Fruit fly (Drosophila melanogaster) whole organism, embryonic: ENCODE data around the gene sqh.

Source experiments
- Atf6 ChIP-seq: fragments of 200-800 bp; sonication (Bioruptor generic); IDR thresholded peaks from 2 replicates; pipeline ENCODE4 v1.3.6; 2022; ENCODE audit warnings: missing biosample characterization, missing genetic modification characterization
- Awh ChIP-seq: fragments of 200-800 bp; sonication (Bioruptor generic); IDR thresholded peaks from 2 replicates; pipeline ENCODE4, ENCODE4 v1.3.6; 2022; ENCODE audit warnings: missing biosample characterization, missing genetic modification characterization
- B-H2 ChIP-seq: fragments of 200-800 bp; sonication (Bioruptor generic); optimal IDR thresholded peaks from 2 replicates; lab custom pipeline; 2018; ENCODE audit warnings: missing biosample characterization, mild to moderate bottlenecking, missing genetic modification characterization
- CG12071 ChIP-seq: fragments of 200-800 bp; sonication (Bioruptor generic); optimal IDR thresholded peaks from 3 replicates; lab custom pipeline; 2018; ENCODE audit warnings: missing biosample characterization, mild to moderate bottlenecking, missing genetic modification characterization
- CG12236 ChIP-seq: fragments of 200-800 bp; sonication (Bioruptor generic); optimal IDR thresholded peaks from 2 replicates; lab custom pipeline; 2016; ENCODE audit warnings: missing biosample characterization, missing genetic modification characterization
- CG14441 ChIP-seq: fragments of 200-800 bp; sonication (Bioruptor generic); IDR thresholded peaks from 2 replicates; pipeline ENCODE4 v1.3.6; 2022; ENCODE audit warnings: missing biosample characterization, missing genetic modification characterization
- CG14860 ChIP-seq: fragments of 200-800 bp; sonication (Bioruptor generic); IDR thresholded peaks from 3 replicates; pipeline ENCODE4 v1.3.6; 2022; ENCODE audit warnings: missing biosample characterization, missing genetic modification characterization; ENCODE audit not compliant: partially characterized antibody
- CG15073 ChIP-seq: fragments of 200-800 bp; sonication (Bioruptor generic); optimal IDR thresholded peaks from 2 replicates; lab custom pipeline; 2016; ENCODE audit warnings: missing biosample characterization, missing genetic modification characterization
- CG15514 ChIP-seq: fragments of 200-800 bp; sonication (Bioruptor generic); optimal IDR thresholded peaks from 3 replicates; lab custom pipeline; 2017; ENCODE audit warnings: missing biosample characterization, missing genetic modification characterization, mild to moderate bottlenecking, moderate library complexity, missing genetic modification reagents
- CG16779 ChIP-seq: fragments of 200-800 bp; sonication (Bioruptor generic); IDR thresholded peaks from 2 replicates; pipeline ENCODE4 v1.3.6; 2022; ENCODE audit warnings: missing biosample characterization, missing genetic modification characterization
- CG17612 ChIP-seq: fragments of 200-800 bp; sonication (Bioruptor generic); IDR thresholded peaks from 2 replicates; pipeline ENCODE4 v1.3.6; 2022; ENCODE audit warnings: missing biosample characterization, missing genetic modification characterization
- CG18764 ChIP-seq: fragments of 200-800 bp; sonication (Bioruptor generic); optimal IDR thresholded peaks from 3 replicates; lab custom pipeline; 2016; ENCODE audit warnings: missing biosample characterization, missing genetic modification characterization
- CG2120 ChIP-seq: fragments of 200-800 bp; sonication (Bioruptor generic); optimal IDR thresholded peaks from 3 replicates; lab custom pipeline; 2016; ENCODE audit warnings: missing biosample characterization, missing genetic modification characterization
- CG3065 ChIP-seq: fragments of 200-800 bp; sonication (Bioruptor generic); optimal IDR thresholded peaks from 2 replicates; lab custom pipeline; 2016; ENCODE audit warnings: missing biosample characterization, missing genetic modification characterization
- CG32532 ChIP-seq: fragments of 200-800 bp; sonication (Bioruptor generic); IDR thresholded peaks from 2 replicates; pipeline ENCODE4 v1.3.6; 2022; ENCODE audit warnings: missing biosample characterization, missing genetic modification characterization
- CG4820 ChIP-seq: fragments of 200-800 bp; sonication (Bioruptor generic); optimal IDR thresholded peaks from 3 replicates; lab custom pipeline; 2016; ENCODE audit warnings: missing biosample characterization, missing genetic modification characterization
- CkIIα-i1 ChIP-seq: fragments of 200-800 bp; sonication (Bioruptor generic); IDR thresholded peaks from 2 replicates; pipeline ENCODE4 v1.3.6; 2022; ENCODE audit warnings: missing biosample characterization, missing genetic modification characterization
- D19B ChIP-seq: fragments of 200-800 bp; sonication (Bioruptor generic); optimal IDR thresholded peaks from 2 replicates; lab custom pipeline; 2017; ENCODE audit warnings: missing biosample characterization, mild to moderate bottlenecking, missing genetic modification characterization
- Dbx ChIP-seq: fragments of 200-800 bp; sonication (Bioruptor generic); IDR thresholded peaks from 3 replicates; pipeline ENCODE4 v1.3.6; 2022; ENCODE audit warnings: missing biosample characterization, missing genetic modification characterization
- E2f2 ChIP-seq: fragments of 200-800 bp; sonication (Bioruptor generic); IDR thresholded peaks from 2 replicates; pipeline ENCODE4 v1.3.6; 2022; ENCODE audit warnings: missing biosample characterization, missing genetic modification characterization
- Ets65A ChIP-seq: fragments of 200-800 bp; sonication (Bioruptor generic); peaks from one replicate; lab custom pipeline; 2016; ENCODE audit warnings: missing biosample characterization, missing genetic modification characterization
- Fer3 ChIP-seq: fragments of 200-800 bp; sonication (Bioruptor generic); optimal IDR thresholded peaks from 2 replicates; lab custom pipeline; 2018; ENCODE audit warnings: missing biosample characterization, mild to moderate bottlenecking, missing genetic modification characterization, moderate library complexity
- Gsc ChIP-seq: fragments of 200-800 bp; sonication (Bioruptor generic); IDR thresholded peaks from 2 replicates; pipeline ENCODE4 v1.3.6; 2022; ENCODE audit warnings: missing biosample characterization, missing genetic modification characterization
- HmgD ChIP-seq: fragments of 200-800 bp; sonication (Bioruptor generic); optimal IDR thresholded peaks from 3 replicates; lab custom pipeline; 2016; ENCODE audit warnings: missing biosample characterization, missing genetic modification characterization
- MBD-R2 ChIP-seq: fragments of 200-800 bp; sonication (Bioruptor generic); IDR thresholded peaks from 2 replicates; pipeline ENCODE4 v1.3.6; 2022; ENCODE audit warnings: missing biosample characterization, missing genetic modification characterization
- Meics ChIP-seq: fragments of 200-800 bp; sonication (Bioruptor generic); optimal IDR thresholded peaks from 2 replicates; lab custom pipeline; 2017; ENCODE audit warnings: missing biosample characterization, mild to moderate bottlenecking, missing genetic modification characterization
- NC2β ChIP-seq: fragments of 200-800 bp; sonication (Bioruptor generic); optimal IDR thresholded peaks from 2 replicates; lab custom pipeline; 2016; ENCODE audit warnings: missing biosample characterization, missing genetic modification characterization
- Neu2 ChIP-seq: fragments of 200-800 bp; sonication (Bioruptor generic); optimal IDR thresholded peaks from 3 replicates; lab custom pipeline; 2016; ENCODE audit warnings: missing biosample characterization, missing genetic modification characterization, borderline replicate concordance
- Nf-YA ChIP-seq: fragments of 200-800 bp; sonication (Bioruptor generic); IDR thresholded peaks from 2 replicates; pipeline ENCODE4 v1.3.6; 2022; ENCODE audit warnings: missing biosample characterization, missing genetic modification characterization
- NfI ChIP-seq: fragments of 200-800 bp; sonication (Bioruptor generic); optimal IDR thresholded peaks from 3 replicates; lab custom pipeline; 2018; ENCODE audit warnings: missing biosample characterization, mild to moderate bottlenecking, missing genetic modification characterization, moderate library complexity
- Vsx1 ChIP-seq: fragments of 200-800 bp; sonication (Bioruptor generic); optimal IDR thresholded peaks from 2 replicates; lab custom pipeline; 2017; ENCODE audit warnings: missing biosample characterization, mild to moderate bottlenecking, missing genetic modification characterization, missing genetic modification reagents
- amos ChIP-seq: fragments of 200-800 bp; sonication (Bioruptor generic); IDR thresholded peaks from 2 replicates; pipeline ENCODE4 v1.3.6; 2022; ENCODE audit warnings: missing biosample characterization, missing genetic modification characterization; ENCODE audit not compliant: partially characterized antibody
- ap ChIP-seq: fragments of 200-800 bp; sonication (Bioruptor generic); IDR thresholded peaks from 2 replicates; pipeline ENCODE4 v1.3.6; 2022; ENCODE audit warnings: missing biosample characterization, missing genetic modification characterization
- btn ChIP-seq: fragments of 200-800 bp; sonication (Bioruptor generic); optimal IDR thresholded peaks from 2 replicates; lab custom pipeline; 2016; ENCODE audit warnings: missing biosample characterization, missing genetic modification characterization
- cas ChIP-seq: fragments of 200-800 bp; sonication (Bioruptor generic); IDR thresholded peaks from 2 replicates; pipeline ENCODE4 v1.3.6; 2022; ENCODE audit warnings: missing biosample characterization, missing genetic modification characterization
- cwo ChIP-seq: fragments of 200-800 bp; sonication (Bioruptor generic); optimal IDR thresholded peaks from 3 replicates; lab custom pipeline; 2017; ENCODE audit warnings: missing biosample characterization, missing genetic modification characterization, mild to moderate bottlenecking, moderate library complexity, missing genetic modification reagents
- danr ChIP-seq: fragments of 200-800 bp; sonication (Bioruptor generic); IDR thresholded peaks from 2 replicates; pipeline ENCODE4 v1.3.6; 2022; ENCODE audit warnings: missing biosample characterization, missing genetic modification characterization
- dati ChIP-seq: fragments of 200-800 bp; sonication (Bioruptor generic); IDR thresholded peaks from 2 replicates; pipeline ENCODE4 v1.3.6; 2022; ENCODE audit warnings: missing biosample characterization, missing genetic modification characterization
- dimm ChIP-seq: fragments of 200-800 bp; sonication (Bioruptor generic); IDR thresholded peaks from 2 replicates; pipeline ENCODE4 v1.3.6; 2022; ENCODE audit warnings: missing biosample characterization, missing genetic modification characterization
- gce ChIP-seq: fragments of 200-800 bp; sonication (Bioruptor generic); IDR thresholded peaks from 3 replicates; pipeline ENCODE4 v1.3.6; 2022; ENCODE audit warnings: missing biosample characterization, missing genetic modification characterization
- gcm ChIP-seq: fragments of 200-800 bp; sonication (Bioruptor generic); optimal IDR thresholded peaks from 2 replicates; lab custom pipeline; 2019; ENCODE audit warnings: missing biosample characterization, mild to moderate bottlenecking, missing genetic modification characterization, moderate library complexity
- gsb ChIP-seq: fragments of 200-800 bp; sonication (Bioruptor generic); IDR thresholded peaks from 2 replicates; pipeline ENCODE4 v1.3.6; 2022; ENCODE audit warnings: missing biosample characterization, missing genetic modification characterization
- her ChIP-seq: fragments of 200-800 bp; sonication (Bioruptor generic); optimal IDR thresholded peaks from 2 replicates; lab custom pipeline; 2016; ENCODE audit warnings: missing biosample characterization, missing genetic modification characterization
- ind ChIP-seq: fragments of 200-800 bp; sonication (Bioruptor generic); optimal IDR thresholded peaks from 3 replicates; lab custom pipeline; 2016; ENCODE audit warnings: missing biosample characterization, missing genetic modification characterization
- kni ChIP-seq: fragments of 200-800 bp; sonication (Bioruptor generic); optimal IDR thresholded peaks from 3 replicates; lab custom pipeline; 2017; ENCODE audit warnings: mild to moderate bottlenecking, missing biosample characterization, missing genetic modification reagents, missing genetic modification characterization
- lab ChIP-seq: fragments of 200-800 bp; sonication (Bioruptor generic); optimal IDR thresholded peaks from 3 replicates; lab custom pipeline; 2017; ENCODE audit warnings: missing biosample characterization, missing genetic modification characterization, mild to moderate bottlenecking, moderate library complexity, missing genetic modification reagents
- mirr ChIP-seq: fragments of 200-800 bp; sonication (Bioruptor generic); optimal IDR thresholded peaks from 3 replicates; lab custom pipeline; 2018; ENCODE audit warnings: missing biosample characterization, mild to moderate bottlenecking, missing genetic modification characterization
- pb ChIP-seq: fragments of 200-800 bp; sonication (Bioruptor generic); optimal IDR thresholded peaks from 3 replicates; lab custom pipeline; 2016; ENCODE audit warnings: missing biosample characterization, missing genetic modification characterization
- sna ChIP-seq: fragments of 200-800 bp; sonication (Bioruptor generic); IDR thresholded peaks from 2 replicates; pipeline ENCODE4 v1.3.6; 2022; ENCODE audit warnings: missing biosample characterization, missing genetic modification characterization; ENCODE audit not compliant: partially characterized antibody
- ssp ChIP-seq: fragments of 200-800 bp; sonication (Bioruptor generic); IDR thresholded peaks from 2 replicates; pipeline ENCODE4 v1.3.6; 2022; ENCODE audit warnings: missing biosample characterization, missing genetic modification characterization
- tio ChIP-seq: fragments of 200-800 bp; sonication (Bioruptor generic); optimal IDR thresholded peaks from 2 replicates; lab custom pipeline; 2017; ENCODE audit warnings: missing biosample characterization, missing genetic modification characterization, inconsistent platforms
- vnd ChIP-seq: fragments of 200-800 bp; sonication (Bioruptor generic); IDR thresholded peaks from 3 replicates; pipeline ENCODE4 v1.3.6; 2022; ENCODE audit warnings: missing biosample characterization, missing genetic modification characterization; ENCODE audit not compliant: partially characterized antibody

The sqh gene

dm6 chrX:6255414-6255915, 30.5 kb upstream of the sqh start, which contains the start of the genes Rbcn-3A and Spx (continued):
- no peak for TF ChIP-seq btn
- TF ChIP-seq CG12236 (GFP tag; lab: Kevin White, UChicago), result no peak
- no peak for TF ChIP-seq Awh
- no peak for TF ChIP-seq CG14441 (GFP tag; lab: Robert Waterston, UW)
- no peak for TF ChIP-seq danr (GFP tag; lab: Robert Waterston, UW)
- TF ChIP-seq CG4820, result no peak
- TF ChIP-seq Vsx1, result no peak
- TF ChIP-seq amos (GFP tag; lab: Robert Waterston, UW), result peak; percentile 83
- no peak for TF ChIP-seq CG15073 (GFP tag; lab: Kevin White, UChicago)
- TF ChIP-seq CG18764 (GFP tag; lab: Kevin White, UChicago), result peak; percentile 0
- no peak for TF ChIP-seq cwo (GFP tag; lab: Kevin White, UChicago)
- TF ChIP-seq sna (GFP tag; lab: Robert Waterston, UW), result peak; percentile 83
- peak; percentile 21 for TF ChIP-seq gcm (GFP tag; lab: Kevin White, UChicago)
- TF ChIP-seq gce, result no peak
- TF ChIP-seq Atf6 (GFP tag; lab: Robert Waterston, UW), result no peak
- no peak for TF ChIP-seq HmgD (GFP tag; lab: Kevin White, UChicago)
- no peak for TF ChIP-seq cas (GFP tag; lab: Robert Waterston, UW)
- TF ChIP-seq CG32532, result peak; percentile 47
- TF ChIP-seq ssp (GFP tag; lab: Robert Waterston, UW), result no peak
- no peak for TF ChIP-seq Gsc
- TF ChIP-seq CG3065 (GFP tag; lab: Kevin White, UChicago), result no peak
- TF ChIP-seq CG16779 (GFP tag; lab: Robert Waterston, UW), result no peak
- TF ChIP-seq Dbx (GFP tag; lab: Robert Waterston, UW), result no peak
- TF ChIP-seq CG12071 (GFP tag; lab: Kevin White, UChicago), result no peak
- peak; percentile 49 for TF ChIP-seq MBD-R2 (GFP tag; lab: Robert Waterston, UW)
- peak; percentile 31 for TF ChIP-seq CG15514
- no peak for TF ChIP-seq Nf-YA (GFP tag; lab: Robert Waterston, UW)
- TF ChIP-seq Neu2 (GFP tag; lab: Kevin White, UChicago), result no peak
- TF ChIP-seq Fer3 (tag; lab: Kevin White, UChicago), result no peak
- no peak for TF ChIP-seq dati (GFP tag; lab: Robert Waterston, UW)
- TF ChIP-seq her, result no peak
- peak; percentile 9 for TF ChIP-seq Ets65A (GFP tag; lab: Kevin White, UChicago)
- TF ChIP-seq Meics (GFP tag; lab: Kevin White, UChicago), result peak; percentile 12
- TF ChIP-seq NC2β (GFP tag; lab: Kevin White, UChicago), result no peak
- TF ChIP-seq ap (GFP tag; lab: Robert Waterston, UW), result no peak
- TF ChIP-seq gsb (GFP tag; lab: Robert Waterston, UW), result no peak
- no peak for TF ChIP-seq kni (GFP tag; lab: Kevin White, UChicago)
- TF ChIP-seq NfI, result peak; percentile 48
- no peak for TF ChIP-seq CkIIα-i1 (GFP tag; lab: Robert Waterston, UW)
- TF ChIP-seq E2f2, result peak; percentile 34; the same call in 1 of the 2 replicates
- TF ChIP-seq CG14860 (GFP tag; lab: Robert Waterston, UW), result peak; percentile 89
- no peak for TF ChIP-seq D19B (GFP tag; lab: Kevin White, UChicago)
- TF ChIP-seq vnd (GFP tag; lab: Robert Waterston, UW), result peak; percentile 85
- peak; percentile 53 for TF ChIP-seq CG2120
- TF ChIP-seq mirr (GFP tag; lab: Kevin White, UChicago), result no peak
- peak; percentile 32 for TF ChIP-seq ind (GFP tag; lab: Kevin White, UChicago)
- TF ChIP-seq tio (GFP tag; lab: Kevin White, UChicago), result no peak
- no peak for TF ChIP-seq CG17612
- TF ChIP-seq B-H2, result peak; percentile 6
- TF ChIP-seq pb (GFP tag; lab: Kevin White, UChicago), result no peak
- TF ChIP-seq lab (GFP tag; lab: Kevin White, UChicago), result peak; percentile 34
- no peak for TF ChIP-seq dimm (GFP tag; lab: Robert Waterston, UW)
